Worm (Caenorhabditis elegans) whole organism, midembryonic: ENCODE data around the gene F22E5.20.

Source experiments
- flt-1 ChIP-seq: fragments of 200-800 bp; sonication (Bioruptor generic); IDR thresholded peaks from 2 replicates; pipeline ENCODE4 v1.3.6; 2022; ENCODE audit warnings: missing genetic modification characterization, missing compliant biosample characterization
- med-1 ChIP-seq: sonication (generic microtip); optimal IDR thresholded peaks from 2 replicates; lab custom pipeline; 2017; ENCODE audit warnings: missing genetic modification characterization, mild to moderate bottlenecking, missing compliant biosample characterization, antibody characterized with exemption, missing genetic modification reagents; ENCODE audit not compliant: insufficient read depth
- tab-1 ChIP-seq: fragments of 200-800 bp; sonication (Bioruptor generic); IDR thresholded peaks from 2 replicates; pipeline ENCODE4 v1.3.6; 2022; ENCODE audit warnings: missing genetic modification characterization, missing compliant biosample characterization

- TF ChIP-seq flt-1 (GFP tag; lab: Robert Waterston, UW) = no peak
- no peak for TF ChIP-seq tab-1 (GFP tag; lab: Robert Waterston, UW)
- TF ChIP-seq med-1 = no peak
Observed at ce11 chrII:2637359-2637758, 36.1 kb downstream of the F22E5.20 start, which contains the start of gene F22E5.21.
